Worm (Caenorhabditis elegans) whole organism, L4 larva: Measurements from ENCODE around the gene C04F5.2.
A peak's percentile ranks its signal among the peaks of the same experiment; 100 is the strongest.

Source experiments
- aly-2 ChIP-seq: sonication (generic microtip); optimal IDR thresholded peaks from 2 replicates; lab custom pipeline; 2018; ENCODE audit warnings: missing biosample characterization, missing genetic modification characterization
- attf-4 ChIP-seq: sonication (generic microtip); optimal IDR thresholded peaks from 3 replicates; lab custom pipeline; 2017; ENCODE audit warnings: missing biosample characterization, missing genetic modification characterization
- ceh-20 ChIP-seq: fragments of 200-800 bp; sonication (Bioruptor generic); IDR thresholded peaks from 2 replicates; pipeline ENCODE4 v1.3.6; 2022; ENCODE audit warnings: missing genetic modification reagents, missing genetic modification characterization, missing compliant biosample characterization
- ceh-28 ChIP-seq: fragments of 150-350 bp; optimal IDR thresholded peaks from 2 replicates; lab custom pipeline; 2014; ENCODE audit warnings: missing biosample characterization, missing genetic modification reagents, missing genetic modification characterization
- ceh-32 ChIP-seq: sonication (generic microtip); optimal IDR thresholded peaks from 2 replicates; lab custom pipeline; 2016; ENCODE audit warnings: mild to moderate bottlenecking, missing genetic modification characterization, missing compliant biosample characterization; ENCODE audit not compliant: poor library complexity
- ceh-44 ChIP-seq: fragments of 200-800 bp; sonication (Bioruptor generic); IDR thresholded peaks from 2 replicates; pipeline ENCODE4 v1.3.6; 2022; ENCODE audit warnings: missing genetic modification reagents, missing genetic modification characterization, missing compliant biosample characterization
- ceh-62 ChIP-seq: sonication (generic microtip); optimal IDR thresholded peaks from 2 replicates; lab custom pipeline; 2017; ENCODE audit warnings: missing biosample characterization, missing genetic modification characterization
- ces-1 ChIP-seq: fragments of 150-350 bp; sonication (generic microtip); optimal IDR thresholded peaks from 4 replicates; lab custom pipeline; 2014; ENCODE audit warnings: missing biosample characterization, missing genetic modification reagents, missing genetic modification characterization
- cey-2 ChIP-seq: sonication (generic microtip); optimal IDR thresholded peaks from 3 replicates; lab custom pipeline; 2017; ENCODE audit warnings: missing genetic modification characterization, mild to moderate bottlenecking, missing compliant biosample characterization, antibody characterized with exemption, borderline replicate concordance; ENCODE audit not compliant: insufficient read depth
- ctbp-1 ChIP-seq: fragments of 200-800 bp; sonication (Bioruptor generic); IDR thresholded peaks from 2 replicates; pipeline ENCODE4 v1.3.6; 2022; ENCODE audit warnings: missing genetic modification reagents, missing genetic modification characterization, missing compliant biosample characterization
- daf-8 ChIP-seq: fragments of 200-800 bp; sonication (Bioruptor generic); IDR thresholded peaks from 2 replicates; pipeline ENCODE4 v1.3.6; 2022; ENCODE audit warnings: missing genetic modification characterization, missing compliant biosample characterization
- dmd-6 ChIP-seq: fragments of 200-800 bp; sonication (Bioruptor generic); IDR thresholded peaks from 2 replicates; pipeline ENCODE4 v1.3.6; 2022; ENCODE audit warnings: missing genetic modification reagents, missing genetic modification characterization, missing compliant biosample characterization
- dmd-8 ChIP-seq: fragments of 200-800 bp; sonication (Bioruptor generic); IDR thresholded peaks from 2 replicates; pipeline ENCODE4 v1.3.6; 2022; ENCODE audit warnings: missing genetic modification characterization, missing compliant biosample characterization
- dpl-1 ChIP-seq: fragments of 150-350 bp; optimal IDR thresholded peaks from 2 replicates; lab custom pipeline; 2014; ENCODE audit warnings: missing biosample characterization, missing genetic modification reagents, missing genetic modification characterization
- egl-27 ChIP-seq: sonication (generic microtip); optimal IDR thresholded peaks from 3 replicates; lab custom pipeline; 2017; ENCODE audit warnings: missing biosample characterization, missing genetic modification reagents, missing genetic modification characterization
- hif-1 ChIP-seq, 2 experiments: sonication (generic microtip); optimal IDR thresholded peaks; 2 replicates each; lab custom pipeline; 2016 to 2017; ENCODE audit warnings: missing compliant biosample characterization in 2 of 2, missing genetic modification characterization in 2 of 2, missing genetic modification reagents in 2 of 2, missing genotype in 2 of 2, mild to moderate bottlenecking in 1 of 2
- jun-1 ChIP-seq: fragments of 150-350 bp; optimal IDR thresholded peaks from 2 replicates; lab custom pipeline; 2014; ENCODE audit warnings: missing biosample characterization, missing genetic modification reagents, missing genetic modification characterization
- lin-13 ChIP-seq: fragments of 150-350 bp; optimal IDR thresholded peaks from 2 replicates; lab custom pipeline; 2014; ENCODE audit warnings: missing biosample characterization, missing genetic modification reagents, missing genetic modification characterization
- lin-15B ChIP-seq: fragments of 150-350 bp; sonication (generic microtip); optimal IDR thresholded peaks from 3 replicates; lab custom pipeline; 2014; ENCODE audit warnings: missing biosample characterization, missing genetic modification characterization
- lin-38 ChIP-seq: fragments of 200-800 bp; sonication (Bioruptor generic); IDR thresholded peaks from 2 replicates; pipeline ENCODE4 v1.3.6; 2022; ENCODE audit warnings: missing genetic modification reagents, missing genetic modification characterization, missing compliant biosample characterization
- lin-39 ChIP-seq: fragments of 150-350 bp; optimal IDR thresholded peaks from 2 replicates; lab custom pipeline; 2014; ENCODE audit warnings: missing biosample characterization, missing genetic modification reagents, missing genetic modification characterization
- lsy-2 ChIP-seq, 2 experiments: fragments of 150-350 bp in 1 of 2; sonication (generic microtip) in 1 of 2; optimal IDR thresholded peaks; 2 replicates each; lab custom pipeline; 2014 to 2017; ENCODE audit warnings: missing biosample characterization in 2 of 2, missing genetic modification characterization in 2 of 2
- madf-5 ChIP-seq, 2 experiments: fragments of 200-800 bp; sonication (Bioruptor generic); IDR thresholded peaks; 2 replicates each; pipeline ENCODE4 v1.3.6; 2022; ENCODE audit warnings: missing compliant biosample characterization in 2 of 2, missing genetic modification characterization in 2 of 2
- mxl-3 ChIP-seq: fragments of 200-800 bp; sonication (Bioruptor generic); optimal IDR thresholded peaks from 2 replicates; lab custom pipeline; 2018; ENCODE audit warnings: mild to moderate bottlenecking, missing genetic modification characterization, missing compliant biosample characterization
- nhr-11 ChIP-seq: fragments of 150-350 bp; optimal IDR thresholded peaks from 2 replicates; lab custom pipeline; 2014; ENCODE audit warnings: missing biosample characterization, missing genetic modification characterization
- nhr-237 ChIP-seq: sonication (generic microtip); optimal IDR thresholded peaks from 2 replicates; lab custom pipeline; 2017; ENCODE audit warnings: missing biosample characterization, missing genetic modification characterization
- nhr-25 ChIP-seq: sonication (generic microtip); optimal IDR thresholded peaks from 2 replicates; lab custom pipeline; 2017; ENCODE audit warnings: missing genetic modification characterization, mild to moderate bottlenecking, missing compliant biosample characterization, antibody characterized with exemption, moderate library complexity, borderline replicate concordance; ENCODE audit not compliant: insufficient read depth
- nhr-28 ChIP-seq: fragments of 150-350 bp; optimal IDR thresholded peaks from 2 replicates; lab custom pipeline; 2014; ENCODE audit warnings: missing biosample characterization, missing genetic modification characterization
- pha-4 ChIP-seq, 2 experiments: fragments of 150-350 bp in 1 of 2; fragments of 200-800 bp in 1 of 2; sonication (Bioruptor generic) in 1 of 2; IDR thresholded peaks in 1 of 2; optimal IDR thresholded peaks in 1 of 2; 2 replicates each; pipeline versions ENCODE4 v1.3.6 to Lab custom; 2014 to 2022; ENCODE audit warnings: missing genetic modification characterization in 2 of 2, missing genetic modification reagents in 2 of 2, missing biosample characterization in 1 of 2, missing compliant biosample characterization in 1 of 2
- php-3 ChIP-seq: fragments of 200-800 bp; sonication (Bioruptor generic); IDR thresholded peaks from 2 replicates; pipeline ENCODE4 v1.3.6; 2022; ENCODE audit warnings: missing genetic modification reagents, missing genetic modification characterization, missing compliant biosample characterization
- set-16 ChIP-seq: fragments of 200-800 bp; sonication (Bioruptor generic); IDR thresholded peaks from 2 replicates; pipeline ENCODE4 v1.3.6; 2022; ENCODE audit warnings: missing genetic modification reagents, missing genetic modification characterization, missing compliant biosample characterization
- skn-1 ChIP-seq: fragments of 150-350 bp; optimal IDR thresholded peaks from 2 replicates; lab custom pipeline; 2014; ENCODE audit warnings: missing biosample characterization, missing genetic modification characterization
- snpc-4 ChIP-seq: fragments of 150-350 bp; optimal IDR thresholded peaks from 2 replicates; lab custom pipeline; 2014; ENCODE audit warnings: missing biosample characterization, missing genetic modification characterization
- spr-3 ChIP-seq: fragments of 200-800 bp; sonication (Bioruptor generic); optimal IDR thresholded peaks from 2 replicates; lab custom pipeline; 2018; ENCODE audit warnings: mild to moderate bottlenecking, missing genetic modification characterization, missing compliant biosample characterization
- unc-130 ChIP-seq: sonication (generic microtip); optimal IDR thresholded peaks from 2 replicates; lab custom pipeline; 2016; ENCODE audit warnings: missing genetic modification reagents, missing genetic modification characterization, missing compliant biosample characterization
- unc-39 ChIP-seq: sonication (generic microtip); optimal IDR thresholded peaks from 2 replicates; lab custom pipeline; 2017; ENCODE audit warnings: missing biosample characterization, missing genetic modification characterization
- unc-62 ChIP-seq, 3 experiments: fragments of 150-350 bp in 1 of 3; sonication (generic microtip); optimal IDR thresholded peaks in 2 of 3; peaks in 1 of 3; 1 replicate in 1 of 3; 2 replicates in 2 of 3; lab custom pipeline; 2014 to 2017; ENCODE audit warnings: missing biosample characterization in 3 of 3, missing genetic modification characterization in 3 of 3, missing genetic modification reagents in 3 of 3, missing genotype in 1 of 3
- vab-7 ChIP-seq: fragments of 200-800 bp; sonication (Bioruptor generic); IDR thresholded peaks from 2 replicates; pipeline ENCODE4 v1.3.6; 2022; ENCODE audit warnings: missing genetic modification reagents, missing genetic modification characterization, missing compliant biosample characterization
- zag-1 ChIP-seq: fragments of 150-350 bp; optimal IDR thresholded peaks from 2 replicates; lab custom pipeline; 2014; ENCODE audit warnings: missing biosample characterization, missing genetic modification characterization
- zfp-2 ChIP-seq: sonication (generic microtip); optimal IDR thresholded peaks from 2 replicates; lab custom pipeline; 2016; ENCODE audit warnings: mild to moderate bottlenecking, missing genetic modification characterization, missing compliant biosample characterization
- zip-2 ChIP-seq: fragments of 150-350 bp; optimal IDR thresholded peaks from 2 replicates; lab custom pipeline; 2014; ENCODE audit warnings: missing biosample characterization, missing genetic modification characterization
- ztf-11 ChIP-seq: fragments of 150-350 bp; optimal IDR thresholded peaks from 2 replicates; lab custom pipeline; 2014; ENCODE audit warnings: missing biosample characterization, missing genetic modification characterization

The C04F5.2 gene

ce11 chrV:5102017-5102416 is 5.1 kb upstream of the C04F5.2 start, which contains the start of gene srab-1:
Gene srab-1 (minus strand): TSS chrV:5102117.
- no peak for TF ChIP-seq egl-27 (tag; lab: Kevin White, UChicago)
- no peak for TF ChIP-seq cey-2
- no peak for TF ChIP-seq dmd-8 (GFP tag; lab: Robert Waterston, UW)
- TF ChIP-seq ceh-20 (GFP tag; lab: Robert Waterston, UW): no peak
- TF ChIP-seq unc-130 (GFP tag; lab: Kevin White, UChicago): no peak
- TF ChIP-seq aly-2: no peak
- TF ChIP-seq dpl-1 (GFP tag; lab: Kevin White, UChicago): no peak
- TF ChIP-seq madf-5 (GFP tag; IDR thresholded peaks at IDR 0.05; lab: Robert Waterston, UW): no peak
- TF ChIP-seq, all 104 proteins: peak for 0

- TF ChIP-seq daf-8: no peak
- peak in 1 of 2 experiments; percentile 61 for TF ChIP-seq unc-62 (GFP tag; optimal IDR thresholded peaks at IDR 0.05 in 1 of 2; lab: Kevin White, UChicago)
- no peak for TF ChIP-seq unc-62 (tag; optimal IDR thresholded peaks at IDR 0.05; lab: Kevin White, UChicago)
Measured at ce11 chrV:5098925-5099324, 2.0 kb upstream of the C04F5.2 start, which contains the start of gene unc-46. Gene unc-46 (minus strand): TSS chrV:5099025.

ce11 chrV:5090386-5090785 is 6.5 kb downstream of the C04F5.2 start:
- no peak for TF ChIP-seq zag-1
- TF ChIP-seq lin-13: no peak
- no peak for TF ChIP-seq zip-2 (tag; lab: Kevin White, UChicago)
- no peak for TF ChIP-seq pha-4 (GFP tag; IDR thresholded peaks at IDR 0.05; lab: Robert Waterston, UW)
- TF ChIP-seq pha-4 (tag; optimal IDR thresholded peaks at IDR 0.05; lab: Kevin White, UChicago): no peak
- no peak for TF ChIP-seq aly-2
- no peak for TF ChIP-seq set-16 (GFP tag; lab: Robert Waterston, UW)
- no peak for TF ChIP-seq nhr-25
- no peak for TF ChIP-seq zfp-2
- TF ChIP-seq nhr-237 (tag; lab: Kevin White, UChicago): no peak
- TF ChIP-seq lin-39: no peak
- TF ChIP-seq nhr-11 (tag; lab: Kevin White, UChicago): no peak
- no peak for TF ChIP-seq dpl-1 (GFP tag; lab: Kevin White, UChicago)
- no peak for TF ChIP-seq attf-4
- TF ChIP-seq jun-1: no peak
- no peak for TF ChIP-seq lin-15B (tag; lab: Kevin White, UChicago)
- no peak for TF ChIP-seq ceh-62

- TF ChIP-seq aly-2 (no peak), set-16 (GFP tag; lab: Robert Waterston, UW) (no peak), unc-62 (GFP tag; optimal IDR thresholded peaks at IDR 0.05 in 1 of 2; lab: Kevin White, UChicago) (peak in 1 of 2 experiments; percentile 68), unc-62 (tag; optimal IDR thresholded peaks at IDR 0.05; lab: Kevin White, UChicago) (no peak), lsy-2 (tag; optimal IDR thresholded peaks at IDR 0.05; lab: Kevin White, UChicago) (peak in 1 of 2 experiments; percentile 11), spr-3 (GFP tag; lab: Kevin White, UChicago) (no peak)
- TF ChIP-seq, all 104 proteins: peak for 2
Measured at ce11 chrV:5089497-5090134, 7.3 kb downstream of the C04F5.2 start, which contains the start of gene glb-32. Gene glb-32 (minus strand): TSS chrV:5089547.

ce11 chrV:5088311-5088710 is 8.6 kb downstream of the C04F5.2 start:
- TF ChIP-seq nhr-28 (no peak), hif-1 (tag; optimal IDR thresholded peaks at IDR 0.05; lab: Kevin White, UChicago) (no peak), ceh-28 (no peak), ceh-32 (tag; lab: Kevin White, UChicago) (no peak), ztf-11 (tag; lab: Kevin White, UChicago) (no peak), lin-38 (GFP tag; lab: Robert Waterston, UW) (no peak), vab-7 (no peak), php-3 (GFP tag; lab: Robert Waterston, UW) (no peak), skn-1 (tag; lab: Kevin White, UChicago) (no peak), ctbp-1 (GFP tag; lab: Robert Waterston, UW) (0 out of 2 replicates have a peak, but pooled peaks have one; percentile 34), dmd-6 (GFP tag; lab: Robert Waterston, UW) (0 out of 2 replicates have a peak, but pooled peaks have one; percentile 11), ceh-44 (GFP tag; lab: Robert Waterston, UW) (no peak), unc-39 (no peak), madf-5 (GFP tag; IDR thresholded peaks at IDR 0.05; lab: Robert Waterston, UW) (no peak), mxl-3 (GFP tag; lab: Kevin White, UChicago) (no peak), pha-4 (GFP tag; IDR thresholded peaks at IDR 0.05; lab: Robert Waterston, UW) (no peak), pha-4 (tag; optimal IDR thresholded peaks at IDR 0.05; lab: Kevin White, UChicago) (no peak), snpc-4 (tag; lab: Kevin White, UChicago) (no peak), set-16 (GFP tag; lab: Robert Waterston, UW) (no peak), ces-1 (GFP tag; lab: Kevin White, UChicago) (peak; percentile 54), dmd-8 (GFP tag; lab: Robert Waterston, UW) (no peak)
